Worm (Caenorhabditis elegans): ENCODE measurements around the gene ZK177.3.

- TF ChIP-seq pha-4 (tag; optimal IDR thresholded peaks at IDR 0.05) (no peak), attf-6 (GFP tag; IDR thresholded peaks at IDR 0.05) (no peak)
Observed at ce11 chrII:5554317-5554716, 38.7 kb downstream of the ZK177.3 start, which contains the start of gene ins-12.
